Fruit fly (Drosophila melanogaster) whole organism, larva: Measurements from ENCODE around the gene CG31807.

Experiments
- noc ChIP-seq: fragments of 200-800 bp; sonication (Bioruptor generic); optimal IDR thresholded peaks from 3 replicates; lab custom pipeline; 2019; ENCODE audit warnings: missing biosample characterization, mild to moderate bottlenecking, missing genetic modification characterization, moderate library complexity

Gene CG31807

dm6 chr2L:16683958-16684877 lies at the start of gene CG31807:
TSS of gene CG31807 (minus strand) at chr2L:16684008.
- peak; percentile 63 for TF ChIP-seq noc (tag; lab: Kevin White, UChicago)

DNA sequence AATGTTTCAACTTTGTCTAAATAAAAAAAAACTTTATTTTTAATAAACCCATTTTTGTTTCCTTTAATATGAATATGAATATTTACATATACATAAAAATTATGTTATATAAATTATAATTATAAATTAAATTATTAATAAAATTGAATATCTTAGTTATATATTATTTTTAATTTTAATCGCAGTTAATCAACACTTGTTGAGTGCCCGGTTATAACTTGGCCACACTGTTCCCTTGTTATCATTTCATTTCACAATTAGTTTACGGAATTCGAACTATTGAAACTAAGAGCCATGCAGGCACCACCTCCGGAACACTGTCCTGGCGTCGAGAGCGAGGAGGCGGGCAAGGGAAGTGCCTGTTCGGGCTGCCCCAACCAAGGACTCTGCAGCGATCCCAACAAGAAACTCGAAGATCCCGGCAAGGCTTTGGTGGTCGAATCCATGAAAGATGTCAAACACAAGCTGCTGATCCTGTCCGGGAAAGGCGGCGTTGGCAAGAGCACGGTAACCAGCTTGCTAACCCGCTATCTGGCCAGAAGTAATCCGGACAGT lies 48.6 kb upstream of the CG31807 start, which contains the start of gene Nubp1:
Nubp1 (plus strand) TSS at position 213 of the 555 bp plus-strand sequence.
- TF ChIP-seq noc (tag; lab: Kevin White, UChicago) = no peak

DNA sequence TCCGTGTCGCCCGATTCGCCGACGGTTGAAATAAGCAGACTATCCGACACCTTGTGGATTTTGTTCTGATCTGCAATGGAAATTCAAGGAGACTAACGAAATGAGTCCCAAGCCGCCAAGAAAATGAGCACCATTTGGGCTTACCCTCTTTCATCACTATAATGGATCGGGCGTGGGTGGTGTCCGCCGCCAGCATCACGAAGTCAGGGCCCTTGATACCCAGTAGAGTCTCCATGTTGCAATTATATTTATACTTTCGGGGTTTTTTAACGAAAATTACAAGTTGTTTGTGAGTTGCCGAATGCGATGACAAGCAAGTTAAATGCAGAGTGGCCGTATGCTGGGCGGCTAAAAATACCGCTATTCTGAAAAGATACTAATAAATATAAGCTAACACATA lies 48.0 kb upstream of the CG31807 start, which contains the start of gene Prosbeta4:
Prosbeta4 (minus strand) TSS at position 335 of the 400 bp plus-strand sequence.
- TF ChIP-seq noc (tag; lab: Kevin White, UChicago) = no peak

DNA sequence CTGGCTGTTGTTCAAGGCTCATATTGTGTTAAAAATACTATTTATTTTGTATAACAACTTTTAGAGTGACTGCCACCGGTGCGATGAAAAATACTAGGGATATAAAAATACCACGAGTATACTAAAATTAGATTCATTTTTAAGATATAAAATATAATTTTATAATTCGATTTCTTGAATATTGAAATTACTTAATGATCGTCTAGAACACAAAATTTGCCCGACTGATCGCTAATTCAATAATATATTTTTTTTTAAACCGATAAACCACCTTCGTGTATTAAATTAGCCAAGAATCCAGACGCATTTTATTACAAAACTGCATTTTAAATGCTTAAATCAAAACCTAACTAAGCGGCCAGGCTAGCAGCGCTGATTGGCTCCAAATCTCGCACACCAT lies 47.1 kb upstream of the CG31807 start, which contains the start of gene CG17996:
CG17996 (minus strand) TSS at position 101 of the 400 bp plus-strand sequence.
- no peak for TF ChIP-seq noc (tag; lab: Kevin White, UChicago)

dm6 chr2L:16729556-16729955 lies 45.7 kb upstream of the CG31807 start, which contains the start of gene Tsen2:
TSS of gene Tsen2 (plus strand) at chr2L:16729777.
- no peak for TF ChIP-seq noc (tag; lab: Kevin White, UChicago)

DNA sequence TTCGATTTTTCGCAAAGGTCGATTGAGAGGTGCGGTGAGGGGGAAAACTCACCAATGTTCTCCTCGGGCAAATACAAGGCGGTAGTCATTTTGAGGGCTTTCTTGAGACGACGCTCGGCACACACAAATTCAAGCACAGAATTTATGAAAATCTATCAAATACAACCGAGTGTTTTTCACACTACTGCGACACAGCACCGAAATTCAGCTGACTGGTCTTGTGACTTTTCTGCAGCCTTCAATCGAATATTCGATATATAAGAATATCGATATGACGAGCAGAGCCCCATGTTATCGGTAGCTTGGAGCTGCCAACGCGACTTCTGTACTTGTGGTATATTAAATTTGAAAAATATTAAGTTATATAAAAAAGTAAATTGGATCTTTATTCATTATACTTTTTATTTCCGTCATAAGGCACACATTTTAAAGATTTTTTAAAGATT lies 43.8 kb upstream of the CG31807 start, which contains the start of gene VhaSFD:
VhaSFD (minus strand) TSS at position 249 of the 446 bp plus-strand sequence.
- peak; percentile 53 for TF ChIP-seq noc (tag; lab: Kevin White, UChicago)

dm6 chr2L:16722596-16722995 lies 38.8 kb upstream of the CG31807 start:
- no peak for TF ChIP-seq noc (tag; lab: Kevin White, UChicago)

dm6 chr2L:16720707-16721700 lies 37.2 kb upstream of the CG31807 start:
- TF ChIP-seq noc (tag; lab: Kevin White, UChicago) = peak; percentile 80

DNA sequence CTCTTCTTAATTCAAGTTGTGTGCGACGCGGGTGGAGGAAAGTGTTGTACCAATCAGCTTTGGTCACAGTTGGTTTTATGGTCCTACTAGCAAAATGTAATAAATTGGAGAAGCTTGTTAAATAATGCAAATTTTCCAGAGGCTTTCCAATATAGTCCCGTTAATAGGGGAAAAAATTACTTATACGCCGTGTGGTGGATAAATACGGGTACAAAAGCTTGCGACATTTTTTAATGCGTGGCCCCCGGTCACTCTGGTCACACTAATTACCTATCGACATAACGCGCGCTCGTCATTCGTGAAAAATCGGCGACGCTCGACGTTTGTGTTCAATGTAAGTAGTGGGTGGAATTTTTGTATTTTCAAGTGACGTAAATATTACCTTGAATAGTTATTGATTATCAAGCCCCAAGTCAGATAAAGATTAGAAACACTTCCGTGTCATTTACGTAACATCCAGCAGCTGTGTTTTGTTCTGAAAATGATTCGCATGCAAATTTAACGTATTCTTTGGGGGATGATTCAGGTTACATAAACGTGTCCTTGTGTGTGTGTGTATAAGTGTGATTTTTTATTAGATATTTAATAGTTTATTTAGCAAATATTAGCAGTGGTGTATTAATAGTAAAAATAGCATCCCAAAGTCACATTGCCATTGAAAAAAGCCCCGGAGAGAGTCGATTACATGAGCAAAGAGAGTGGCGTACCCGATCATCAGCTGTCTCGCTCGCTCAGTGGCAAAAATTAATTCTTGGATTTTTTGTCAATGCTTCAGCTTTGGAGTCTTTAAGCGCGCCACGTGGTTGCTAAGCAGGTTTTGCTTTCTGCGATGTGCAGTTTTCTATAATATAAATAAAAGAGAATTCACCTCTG lies 36.1 kb upstream of the CG31807 start, which contains the start of gene Cyt-c-p:
Cyt-c-p (plus strand) TSS at position 290 of the 873 bp plus-strand sequence.
- peak; percentile 49 for TF ChIP-seq noc (tag; lab: Kevin White, UChicago)

DNA sequence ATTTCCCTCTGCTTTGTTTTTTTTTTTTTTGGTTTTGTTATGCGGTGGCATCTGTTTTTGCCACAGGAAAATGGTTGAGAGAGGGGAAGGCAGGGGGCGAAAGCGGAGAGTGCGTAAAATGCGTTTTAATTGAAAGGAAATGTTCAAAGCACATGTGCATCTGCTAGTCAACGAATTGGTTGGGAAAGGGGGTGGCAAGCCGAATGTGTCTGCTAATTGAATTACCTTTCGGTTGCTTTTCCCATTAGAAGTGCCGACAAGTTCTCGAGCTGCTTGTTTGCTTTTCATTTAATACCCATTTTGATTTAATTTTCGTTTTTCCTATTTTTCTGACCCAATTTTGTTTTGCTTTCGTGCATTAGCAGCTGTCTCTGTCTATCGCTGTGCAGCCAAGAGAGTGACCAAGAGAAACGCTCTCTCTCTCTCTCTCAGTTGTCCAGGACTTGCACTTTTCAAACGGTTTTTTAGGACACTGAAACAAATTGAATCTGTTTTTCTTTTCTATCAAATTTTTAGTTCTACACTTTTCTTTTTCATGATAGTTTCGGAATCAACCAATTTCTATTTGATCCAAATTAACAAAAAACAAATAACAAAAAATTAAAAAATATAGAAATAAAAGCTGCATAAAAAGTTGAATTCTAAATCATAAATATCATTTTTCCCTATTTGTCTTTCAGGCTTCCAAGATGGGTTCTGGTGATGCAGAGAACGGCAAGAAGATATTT lies 34.8 kb upstream of the CG31807 start:
- no peak for TF ChIP-seq noc (tag; lab: Kevin White, UChicago)

- TF ChIP-seq noc (tag; lab: Kevin White, UChicago) = no peak
Measured at dm6 chr2L:16716771-16717170, 33.0 kb upstream of the CG31807 start.

dm6 chr2L:16715841-16716701 lies 32.3 kb upstream of the CG31807 start, which contains the start of the genes Cyt-c-d and CG31808:
TSS of gene Cyt-c-d (plus strand) at chr2L:16715891.
TSS of gene CG31808 (minus strand) at chr2L:16716195.
- TF ChIP-seq noc (tag; lab: Kevin White, UChicago) = peak; percentile 83
